Worm (Caenorhabditis elegans): ENCODE measurements around the gene lips-8.

Gene lips-8

DNA sequence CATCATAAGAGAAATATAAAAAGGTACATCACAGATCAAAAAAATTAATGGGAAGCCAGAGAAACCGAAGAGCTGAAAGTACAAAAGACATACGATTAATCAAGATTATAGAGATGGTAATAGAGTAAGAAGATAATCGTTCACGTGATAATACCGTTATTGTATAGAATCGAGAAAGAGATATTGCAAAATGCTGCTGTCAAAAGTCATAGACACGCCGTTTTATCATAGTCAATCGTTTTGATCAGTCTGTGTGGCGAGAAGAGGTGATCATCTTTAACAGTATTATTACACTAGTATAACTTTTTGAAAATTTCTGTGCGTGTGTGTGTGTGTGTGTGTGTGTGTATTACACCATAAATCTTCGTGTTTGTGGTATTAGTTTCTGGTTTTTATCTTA is 3.9 kb upstream of the lips-8 start:
- TF ChIP-seq W03F9.2 (tag; optimal IDR thresholded peaks at IDR 0.05) (no peak), him-1 (tag; optimal IDR thresholded peaks at IDR 0.05) (no peak), dao-5 (tag; optimal IDR thresholded peaks at IDR 0.05) (no peak)

DNA sequence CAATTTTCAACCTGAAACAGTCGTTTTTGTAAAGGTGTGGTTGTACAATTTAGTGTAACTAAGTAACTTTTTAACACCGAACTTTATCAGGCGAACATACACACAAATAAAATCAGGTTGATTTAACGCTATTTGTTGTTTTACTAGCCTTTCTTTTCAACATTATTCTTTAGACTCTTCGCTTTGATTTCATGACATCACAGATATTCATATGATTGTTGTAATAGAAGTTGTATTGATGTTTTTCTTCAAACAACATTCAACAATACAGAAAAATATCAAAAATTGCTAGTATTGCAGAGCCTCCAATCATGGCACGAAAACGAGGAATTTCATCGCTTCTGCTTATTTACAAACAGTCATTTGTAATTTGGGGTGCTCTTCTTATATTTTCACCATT is 3.5 kb upstream of the lips-8 start, which contains the start of gene nac-1:
Gene nac-1 (plus strand): TSS at position 301 of the 400 bp plus-strand sequence.
- TF ChIP-seq W03F9.2 (tag; optimal IDR thresholded peaks at IDR 0.05) (no peak), him-1 (tag; optimal IDR thresholded peaks at IDR 0.05) (no peak), dao-5 (tag; optimal IDR thresholded peaks at IDR 0.05) (no peak)

DNA sequence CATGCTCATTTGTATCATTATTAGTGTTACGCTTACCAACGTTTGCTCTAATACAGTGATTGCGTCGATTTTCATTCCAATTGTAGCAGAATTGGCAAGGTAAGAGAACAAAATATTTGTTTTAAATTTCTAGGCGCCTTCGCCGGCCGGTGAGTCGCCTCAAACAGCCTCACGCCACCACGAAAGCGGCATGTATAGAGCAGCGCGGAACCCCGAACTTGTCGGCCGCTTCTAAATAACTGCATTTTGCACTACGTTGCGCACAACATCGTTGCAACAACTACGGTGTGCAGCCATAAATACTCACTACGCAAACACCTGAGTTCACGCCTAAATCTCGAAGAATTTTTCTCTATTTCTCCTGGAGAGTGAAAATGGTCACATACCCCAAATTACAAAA is 1.1 kb upstream of the lips-8 start:
- TF ChIP-seq dao-5 (tag; optimal IDR thresholded peaks at IDR 0.05) (no peak), him-1 (tag; optimal IDR thresholded peaks at IDR 0.05) (no peak), W03F9.2 (tag; optimal IDR thresholded peaks at IDR 0.05) (no peak)

DNA sequence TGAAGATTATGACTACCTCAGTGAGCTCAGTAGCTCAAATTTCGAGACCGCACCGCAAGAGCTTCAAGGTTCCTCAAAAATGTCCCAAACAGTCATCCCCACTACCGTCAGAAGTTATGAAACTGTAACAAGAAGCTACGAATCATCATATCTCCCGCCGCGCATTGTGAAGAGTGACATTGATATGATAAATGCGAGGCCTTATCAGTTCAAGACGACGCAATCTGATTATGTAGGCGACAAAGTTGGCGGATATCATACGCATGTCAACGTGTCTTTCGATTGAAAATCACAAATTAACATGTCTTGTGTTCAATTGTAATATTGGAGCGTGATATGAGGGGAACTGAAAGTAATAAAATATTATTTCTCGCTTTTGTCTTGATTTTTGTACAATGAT is 2.2 kb downstream of the lips-8 start:
- TF ChIP-seq him-1 (tag; optimal IDR thresholded peaks at IDR 0.05) (no peak), W03F9.2 (tag; optimal IDR thresholded peaks at IDR 0.05) (no peak), dao-5 (tag; optimal IDR thresholded peaks at IDR 0.05) (no peak)

DNA sequence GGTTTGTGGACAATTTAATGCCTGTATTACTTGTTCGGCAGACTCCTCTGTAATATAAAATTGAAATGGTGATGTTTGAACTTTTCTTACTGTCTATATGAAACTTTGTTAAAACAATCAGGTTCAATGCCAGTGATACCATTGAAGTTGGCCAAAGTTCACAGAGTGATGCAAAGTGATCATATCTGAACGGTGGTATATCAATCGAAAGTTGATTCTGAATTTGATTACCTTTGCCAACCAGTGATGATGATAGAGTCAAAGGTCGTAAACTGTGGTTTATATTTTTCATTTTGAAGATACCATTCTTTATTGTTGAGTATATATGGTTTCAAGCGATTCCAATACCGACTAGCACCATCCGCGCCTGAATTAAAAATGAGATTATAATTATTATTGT is 5.1 kb downstream of the lips-8 start:
- TF ChIP-seq W03F9.2 (tag; optimal IDR thresholded peaks at IDR 0.05), result no peak
- TF ChIP-seq him-1 (tag; optimal IDR thresholded peaks at IDR 0.05), result no peak
- no peak for TF ChIP-seq dao-5 (tag; optimal IDR thresholded peaks at IDR 0.05)

DNA sequence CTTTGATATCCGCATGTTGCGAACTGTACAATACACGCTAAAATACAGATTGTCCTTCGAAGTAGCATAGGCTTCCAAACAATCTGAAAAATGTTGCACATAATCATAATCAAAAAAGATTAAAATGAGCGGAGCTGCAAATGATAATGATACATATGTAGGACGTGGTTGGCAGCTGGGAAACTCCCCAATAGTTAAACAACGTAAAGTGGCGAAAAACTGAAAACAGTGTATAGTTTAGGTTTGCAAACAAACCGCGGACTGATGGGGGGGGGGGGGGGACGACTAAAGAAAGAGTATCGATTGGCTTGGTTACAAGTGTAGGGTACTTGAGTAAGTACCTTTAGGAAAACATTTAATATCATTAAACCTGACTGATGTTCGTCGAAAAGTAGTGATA is 6.9 kb downstream of the lips-8 start, which contains the start of gene hex-5:
Gene hex-5 (minus strand): TSS at position 101 of the 400 bp plus-strand sequence.
- TF ChIP-seq dao-5 (tag; optimal IDR thresholded peaks at IDR 0.05) (no peak), him-1 (tag; optimal IDR thresholded peaks at IDR 0.05) (no peak)

DNA sequence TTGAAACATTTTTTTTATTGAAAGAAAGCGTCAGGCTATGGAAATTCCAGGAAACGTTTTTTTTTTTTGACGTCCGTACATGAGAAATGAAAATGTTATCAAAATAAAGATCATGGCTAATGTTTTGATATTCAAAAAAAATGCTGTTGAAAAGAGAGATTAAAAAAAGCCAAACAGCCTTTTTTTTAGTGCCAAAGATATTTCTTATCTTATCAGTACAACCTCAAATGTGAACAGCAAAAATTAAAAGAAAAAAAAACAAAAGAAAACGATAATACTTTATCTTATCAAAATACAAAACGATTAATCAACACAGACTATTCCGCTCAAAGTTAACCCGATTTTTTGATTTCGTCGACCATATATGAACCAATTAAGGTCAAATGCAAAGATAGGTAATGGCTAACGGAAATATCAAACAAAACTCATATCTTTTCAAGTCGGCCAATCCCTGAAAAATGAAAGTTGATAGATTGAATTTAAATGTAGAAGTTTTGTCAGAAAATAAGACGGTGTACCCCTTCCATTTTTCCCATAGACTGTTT is 9.0 kb downstream of the lips-8 start:
- TF ChIP-seq him-1 (tag; optimal IDR thresholded peaks at IDR 0.05), result no peak
- no peak for TF ChIP-seq dao-5 (tag; optimal IDR thresholded peaks at IDR 0.05)
- no peak for TF ChIP-seq W03F9.2 (tag; optimal IDR thresholded peaks at IDR 0.05)

DNA sequence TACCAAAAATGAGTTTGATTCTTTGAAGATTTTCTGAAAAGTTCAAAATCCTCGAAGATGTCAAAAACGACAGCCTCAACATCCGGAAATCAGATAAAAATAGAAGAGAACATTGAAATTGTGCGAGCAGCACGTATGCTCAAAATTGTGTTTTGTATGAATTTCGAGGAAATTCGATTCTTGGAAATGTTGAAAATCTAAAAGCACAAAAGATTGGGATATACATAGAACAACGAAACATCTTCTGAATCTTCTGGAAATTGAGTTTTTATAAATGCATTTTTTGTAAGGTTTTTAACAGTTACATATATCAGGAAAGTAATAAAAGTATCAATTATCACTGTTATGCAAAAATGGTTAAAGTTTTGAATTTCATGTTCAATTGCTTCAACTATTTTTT is 12.4 kb downstream of the lips-8 start:
- TF ChIP-seq him-1 (tag; optimal IDR thresholded peaks at IDR 0.05) (no peak), dao-5 (tag; optimal IDR thresholded peaks at IDR 0.05) (no peak), W03F9.2 (tag; optimal IDR thresholded peaks at IDR 0.05) (no peak)

DNA sequence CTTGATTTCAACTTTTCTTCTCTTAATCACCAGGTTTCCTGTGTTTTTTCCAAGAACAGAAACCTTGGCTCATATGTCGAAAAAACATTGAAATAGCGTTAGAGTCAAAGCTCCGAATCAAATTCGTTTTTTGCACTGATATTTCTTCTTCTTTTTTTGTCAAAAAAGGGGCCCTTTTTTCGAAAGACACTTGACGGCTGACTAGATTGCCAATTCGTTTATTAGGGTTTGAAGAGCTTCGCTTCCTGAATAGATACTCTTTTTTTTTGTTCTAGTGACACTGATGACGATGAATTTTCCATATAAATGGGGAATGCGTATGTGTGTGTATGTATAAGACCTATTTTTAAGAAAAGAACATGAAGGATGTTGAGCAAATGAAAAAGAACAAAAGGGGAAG is 18.5 kb downstream of the lips-8 start:
- TF ChIP-seq him-1 (tag; optimal IDR thresholded peaks at IDR 0.05), result no peak
- no peak for TF ChIP-seq W03F9.2 (tag; optimal IDR thresholded peaks at IDR 0.05)
- no peak for TF ChIP-seq dao-5 (tag; optimal IDR thresholded peaks at IDR 0.05)

DNA sequence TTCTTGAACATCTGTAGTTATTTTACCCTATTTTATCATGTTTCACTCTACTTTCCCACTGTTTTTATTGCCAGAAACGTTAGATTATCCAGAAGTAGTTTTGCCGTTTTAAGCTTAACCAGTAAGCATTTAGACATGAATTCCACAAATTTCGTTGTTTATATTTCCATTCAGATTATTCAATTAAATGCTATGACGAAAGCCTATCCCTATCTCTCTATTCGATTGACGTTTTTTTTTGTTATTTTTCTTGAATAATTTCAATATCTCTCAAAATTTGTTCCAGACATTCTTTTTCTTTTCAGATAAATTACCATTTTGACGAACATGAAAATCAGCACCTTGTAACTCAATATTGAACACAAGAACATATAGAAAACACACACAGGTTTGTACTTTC is 20.2 kb downstream of the lips-8 start, which contains the start of gene npr-40:
Gene npr-40 (plus strand): TSS at position 301 of the 400 bp plus-strand sequence.
- TF ChIP-seq him-1 (tag; optimal IDR thresholded peaks at IDR 0.05) (no peak), W03F9.2 (tag; optimal IDR thresholded peaks at IDR 0.05) (no peak), dao-5 (tag; optimal IDR thresholded peaks at IDR 0.05) (no peak)

DNA sequence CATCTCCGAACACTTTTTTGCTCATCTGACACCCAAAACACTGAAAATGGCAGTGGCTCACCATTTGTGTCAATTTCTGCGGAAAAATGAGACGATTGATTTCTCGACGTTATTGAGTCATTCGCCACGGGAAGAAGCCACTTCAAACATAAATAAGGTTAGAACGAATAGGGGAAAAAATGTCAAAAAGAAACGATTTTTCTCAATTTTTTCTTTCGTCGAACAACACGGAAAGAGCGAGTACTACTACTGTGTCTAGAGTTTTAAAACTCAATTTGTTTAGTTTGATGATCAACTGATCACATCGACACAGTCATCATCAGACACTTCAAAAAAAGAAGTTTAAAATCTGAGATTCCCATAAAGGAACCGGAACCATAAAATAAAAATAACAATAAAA is 22.6 kb downstream of the lips-8 start:
- no peak for TF ChIP-seq W03F9.2 (tag; optimal IDR thresholded peaks at IDR 0.05)
- TF ChIP-seq dao-5 (tag; optimal IDR thresholded peaks at IDR 0.05), result no peak
- no peak for TF ChIP-seq him-1 (tag; optimal IDR thresholded peaks at IDR 0.05)

DNA sequence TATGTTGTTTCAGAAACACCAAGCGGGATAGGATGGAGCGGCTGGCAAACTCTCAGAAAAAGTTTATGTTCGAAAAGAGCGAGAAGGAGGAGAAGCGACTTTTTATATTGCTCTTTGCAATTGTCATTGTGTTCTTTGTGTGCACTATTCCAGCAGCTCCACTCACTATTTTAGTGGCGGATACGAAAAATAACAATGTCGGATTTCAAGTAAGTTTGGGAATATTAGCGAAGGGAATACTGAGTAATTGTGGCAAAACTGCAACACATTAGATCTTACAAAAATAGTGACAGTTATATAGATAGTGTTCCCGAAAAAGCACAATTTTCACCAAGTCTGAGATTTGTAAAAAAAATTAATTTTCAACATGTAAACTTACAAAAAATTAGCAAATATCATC is 24.5 kb downstream of the lips-8 start:
- no peak for TF ChIP-seq dao-5 (tag; optimal IDR thresholded peaks at IDR 0.05)
- TF ChIP-seq him-1 (tag; optimal IDR thresholded peaks at IDR 0.05), result no peak
- no peak for TF ChIP-seq W03F9.2 (tag; optimal IDR thresholded peaks at IDR 0.05)

DNA sequence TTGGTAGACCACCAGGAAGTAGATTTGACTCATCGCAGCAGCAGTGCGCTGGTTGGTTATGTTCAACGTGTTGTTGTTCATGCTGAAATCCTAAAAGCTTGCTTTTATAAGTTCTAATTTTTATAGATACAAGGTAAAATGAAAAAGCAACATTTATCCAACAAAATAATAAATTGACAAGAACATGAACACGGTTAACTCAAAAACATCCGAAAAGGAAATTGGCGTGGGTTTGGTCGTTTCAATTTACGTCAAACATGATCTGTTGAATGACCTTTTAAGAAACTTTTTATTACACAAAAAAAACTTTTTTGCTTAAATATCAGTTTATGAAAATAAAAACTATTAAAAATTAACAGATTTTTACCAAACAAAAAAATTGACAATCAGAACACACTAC is 30.5 kb downstream of the lips-8 start, which contains the start of gene ntr-2:
Gene ntr-2 (minus strand): TSS at position 101 of the 400 bp plus-strand sequence.
- TF ChIP-seq him-1 (tag; optimal IDR thresholded peaks at IDR 0.05), result no peak
- no peak for TF ChIP-seq dao-5 (tag; optimal IDR thresholded peaks at IDR 0.05)
- TF ChIP-seq W03F9.2 (tag; optimal IDR thresholded peaks at IDR 0.05), result no peak

DNA sequence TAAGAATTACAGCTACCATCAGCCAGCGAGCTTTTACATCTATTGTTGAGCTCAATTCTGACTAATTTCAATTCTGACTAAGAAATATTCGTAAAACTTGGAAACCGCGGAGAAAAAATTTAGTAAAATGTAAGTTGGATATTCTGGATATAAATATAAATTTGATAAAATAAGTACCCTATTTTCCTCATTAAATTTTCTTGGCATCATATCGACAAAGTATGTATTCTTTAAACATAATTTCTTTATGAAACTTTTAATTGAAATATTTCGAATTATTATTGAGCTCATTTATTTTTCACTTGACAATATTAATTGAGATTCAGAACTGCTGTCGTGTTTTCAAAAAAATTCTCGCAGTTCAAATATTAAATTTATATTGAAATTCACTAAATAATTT is 31.2 kb downstream of the lips-8 start:
- TF ChIP-seq him-1 (tag; optimal IDR thresholded peaks at IDR 0.05) (no peak), W03F9.2 (tag; optimal IDR thresholded peaks at IDR 0.05) (no peak), dao-5 (tag; optimal IDR thresholded peaks at IDR 0.05) (no peak)

DNA sequence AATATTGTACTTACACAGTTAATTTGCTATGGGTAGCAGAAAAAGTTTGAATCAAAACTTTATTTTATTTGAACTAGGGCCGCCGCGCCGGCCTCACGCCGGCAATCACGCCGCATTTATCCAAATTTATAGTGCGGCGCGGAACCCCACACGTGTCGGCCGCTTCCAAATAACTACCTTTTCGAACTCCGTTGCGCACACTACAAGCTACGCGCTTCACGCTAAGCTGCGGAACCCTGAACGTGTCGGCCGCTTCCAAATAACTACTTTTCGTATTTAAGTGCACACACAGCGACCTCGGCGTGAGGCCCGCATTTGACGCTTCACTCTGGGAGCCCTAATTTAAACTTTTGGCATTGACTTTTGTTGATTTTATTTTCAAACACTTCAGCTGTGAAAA is 33.1 kb downstream of the lips-8 start:
- TF ChIP-seq W03F9.2 (tag; optimal IDR thresholded peaks at IDR 0.05) (no peak), dao-5 (tag; optimal IDR thresholded peaks at IDR 0.05) (no peak), him-1 (tag; optimal IDR thresholded peaks at IDR 0.05) (no peak)
